Worm (Caenorhabditis elegans): ENCODE results near the gene pvf-1.

The pvf-1 gene

DNA sequence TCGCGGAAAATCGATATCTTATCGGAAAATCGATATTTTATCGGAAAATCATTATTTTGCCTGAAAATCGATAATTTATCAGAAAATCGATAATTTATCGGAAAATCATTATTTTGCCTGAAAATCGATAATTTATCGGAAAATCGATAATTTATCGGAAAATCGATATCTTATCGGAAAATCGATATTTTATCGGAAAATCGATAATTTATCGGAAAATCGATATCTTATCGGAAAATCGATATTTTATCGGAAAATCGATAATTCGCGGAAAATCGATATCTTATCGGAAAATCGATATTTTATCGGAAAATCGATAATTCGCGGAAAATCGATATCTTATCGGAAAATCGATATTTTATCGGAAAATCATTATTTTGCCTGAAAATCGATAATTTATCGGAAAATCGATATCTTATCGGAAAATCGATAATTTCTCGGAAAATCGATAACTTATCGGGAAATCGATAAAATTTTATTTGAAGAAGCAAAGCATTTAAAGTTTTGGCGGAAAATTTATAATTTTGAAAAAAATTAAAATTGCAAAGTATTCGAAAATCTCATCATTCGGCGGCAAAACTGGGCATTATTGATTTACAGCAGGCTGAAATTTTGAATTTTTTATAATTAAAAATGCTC, 16.7 kb downstream of the pvf-1 start:
- peak; percentile 99 for TF ChIP-seq ceh-48 (tag; optimal IDR thresholded peaks at IDR 0.05)

DNA sequence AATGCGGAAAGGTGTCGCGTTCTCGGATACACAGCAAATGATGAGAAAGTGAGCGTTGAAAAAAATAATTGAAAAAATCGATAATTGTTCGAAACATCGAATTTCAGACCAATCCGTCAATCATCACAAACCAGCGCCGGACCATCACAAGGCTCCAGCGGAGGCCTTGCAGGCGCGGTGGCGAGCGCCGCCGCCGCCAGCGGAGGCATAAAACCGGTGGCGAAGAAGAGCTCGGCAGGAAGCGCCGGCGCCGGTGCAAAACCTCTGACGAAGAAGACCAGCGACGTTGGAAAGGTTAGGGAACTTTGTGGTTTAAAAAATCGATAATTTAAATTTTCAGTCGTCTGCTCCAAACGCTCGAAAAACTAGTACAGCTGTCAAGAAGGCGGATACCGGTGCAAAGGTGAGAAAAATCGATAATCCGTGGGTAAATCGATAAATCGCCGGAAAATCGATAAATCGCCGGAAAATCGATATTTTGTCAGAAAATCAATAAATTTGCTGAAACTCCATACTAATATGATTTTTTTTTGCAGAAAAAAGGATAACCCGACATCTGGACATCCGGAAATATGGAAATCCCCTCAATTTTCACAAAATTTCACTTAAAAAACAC, 17.8 kb downstream of the pvf-1 start:
- TF ChIP-seq sox-4 (tag; optimal IDR thresholded peaks at IDR 0.05) (no peak), nfya-1 (tag; optimal IDR thresholded peaks at IDR 0.05) (no peak), ref-2 (tag; optimal IDR thresholded peaks at IDR 0.05) (no peak), ceh-24 (tag; optimal IDR thresholded peaks at IDR 0.05) (no peak), F13H6.1 (tag; optimal IDR thresholded peaks at IDR 0.05) (no peak), mec-3 (tag; optimal IDR thresholded peaks at IDR 0.05; ENCODE audit: borderline replicate concordance) (no peak), ceh-30 (tag; optimal IDR thresholded peaks at IDR 0.05) (no peak), dve-1 (tag; optimal IDR thresholded peaks at IDR 0.05) (no peak), ets-4 (tag; optimal IDR thresholded peaks at IDR 0.05) (no peak), ceh-6 (GFP tag; optimal IDR thresholded peaks at IDR 0.05) (no peak), C08G9.2 (tag; optimal IDR thresholded peaks at IDR 0.05) (peak; percentile 2), ztf-16 (tag; optimal IDR thresholded peaks at IDR 0.05) (no peak), ceh-31 (tag; optimal IDR thresholded peaks at IDR 0.05) (no peak), ceh-45 (GFP tag; IDR thresholded peaks at IDR 0.05) (no peak), fkh-10 (GFP tag; optimal IDR thresholded peaks at IDR 0.05) (no peak), ceh-48 (tag; optimal IDR thresholded peaks at IDR 0.05) (peak; percentile 36), sdc-2 (tag; optimal IDR thresholded peaks at IDR 0.05) (no peak), madf-2 (tag; optimal IDR thresholded peaks at IDR 0.05) (no peak), npax-4 (tag; optimal IDR thresholded peaks at IDR 0.05) (no peak), ceh-14 (tag; optimal IDR thresholded peaks at IDR 0.05) (no peak), elt-4 (tag; optimal IDR thresholded peaks at IDR 0.05) (peak; percentile 4), K02D7.2 (tag; optimal IDR thresholded peaks at IDR 0.05) (no peak), Y22D7AL.16 (tag; optimal IDR thresholded peaks at IDR 0.05) (no peak)

DNA sequence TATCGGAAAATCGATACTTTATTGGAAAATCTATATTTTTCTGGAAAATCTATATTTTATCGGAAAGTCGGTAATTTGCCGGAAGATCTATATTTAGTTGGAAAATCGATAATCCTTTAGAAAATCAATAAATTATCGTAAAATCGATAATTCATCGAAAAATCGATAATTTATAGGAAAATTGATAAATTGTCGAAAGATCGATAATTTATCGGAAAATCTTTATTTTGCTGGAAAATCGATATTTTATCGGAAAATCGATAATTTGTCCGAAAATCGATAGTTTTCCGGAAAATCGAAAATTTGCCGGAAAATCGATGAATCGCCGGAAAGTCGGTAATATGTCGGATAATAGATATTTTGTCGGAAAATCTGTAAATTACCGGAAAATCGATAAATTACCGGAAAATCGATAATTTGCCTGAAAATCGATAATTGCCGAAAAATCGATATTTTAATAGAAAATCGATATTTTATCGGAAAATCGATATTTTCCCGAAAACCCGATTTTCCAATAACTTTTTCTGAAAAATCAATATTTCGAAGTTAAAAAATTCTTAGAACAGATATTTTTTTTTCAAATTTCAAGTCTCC, 18.6 kb downstream of the pvf-1 start:
- TF ChIP-seq rnt-1 (tag; optimal IDR thresholded peaks at IDR 0.05) (no peak), eyg-1 (tag; optimal IDR thresholded peaks at IDR 0.05) (no peak), hlh-8 (tag; optimal IDR thresholded peaks at IDR 0.05) (no peak), ceh-48 (tag; optimal IDR thresholded peaks at IDR 0.05) (peak; percentile 96), hlh-13 (GFP tag; optimal IDR thresholded peaks at IDR 0.05) (no peak)

DNA sequence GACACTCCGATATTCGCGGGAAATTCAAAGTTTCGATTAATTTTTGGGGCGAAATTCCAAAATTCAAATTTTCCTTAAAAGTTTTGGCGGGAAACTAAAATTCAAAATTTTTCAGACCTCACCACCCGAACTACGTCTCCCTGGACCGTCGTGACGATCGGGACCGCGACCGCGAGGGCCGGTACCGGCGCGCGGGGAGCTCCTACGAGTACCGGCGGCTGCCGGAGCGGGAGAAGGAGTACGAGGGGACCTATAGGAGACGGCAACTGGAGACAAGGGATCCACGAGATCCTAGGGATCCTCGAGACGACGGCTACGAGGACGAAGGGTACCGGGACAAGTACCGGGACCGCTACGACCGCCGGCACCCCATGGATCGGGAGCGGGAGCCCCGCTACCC, 19.6 kb downstream of the pvf-1 start:
- TF ChIP-seq ceh-14 (tag; optimal IDR thresholded peaks at IDR 0.05) = no peak

DNA sequence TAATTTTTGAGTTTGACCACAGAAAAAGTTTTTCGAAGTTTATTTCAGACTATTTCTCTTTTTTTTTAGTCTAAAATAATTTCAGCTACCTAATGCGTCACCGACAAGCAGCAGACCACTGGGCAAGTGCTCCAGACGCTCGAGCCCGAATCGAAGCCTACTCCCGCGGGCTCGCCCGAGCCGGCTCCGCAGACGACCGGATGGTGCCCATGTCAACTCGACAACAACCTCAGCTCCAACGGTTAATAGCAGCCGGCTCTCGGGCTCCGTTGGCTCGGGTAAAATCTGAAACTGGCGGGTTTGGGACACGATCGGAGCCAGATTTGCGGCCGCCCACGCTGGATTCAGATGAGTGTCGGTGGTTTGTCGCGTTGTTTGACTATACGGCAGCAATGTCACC, 21.1 kb downstream of the pvf-1 start:
- TF ChIP-seq madf-2 (tag; optimal IDR thresholded peaks at IDR 0.05) (no peak), ceh-31 (tag; optimal IDR thresholded peaks at IDR 0.05) (no peak), ceh-30 (tag; optimal IDR thresholded peaks at IDR 0.05) (no peak), unc-86 (tag; optimal IDR thresholded peaks at IDR 0.05) (no peak), ahr-1 (tag; optimal IDR thresholded peaks at IDR 0.05) (no peak), zip-5 (tag; optimal IDR thresholded peaks at IDR 0.05) (no peak), ceh-14 (tag; optimal IDR thresholded peaks at IDR 0.05) (no peak), K09A11.1 (tag; optimal IDR thresholded peaks at IDR 0.05; ENCODE audit: insufficient read depth) (no peak), ceh-9 (tag; optimal IDR thresholded peaks at IDR 0.05) (no peak), ceh-18 (tag; optimal IDR thresholded peaks at IDR 0.05) (no peak), rnt-1 (tag; optimal IDR thresholded peaks at IDR 0.05) (no peak), ceh-24 (tag; optimal IDR thresholded peaks at IDR 0.05) (no peak), K02D7.2 (tag; optimal IDR thresholded peaks at IDR 0.05) (no peak)
